Worm (Caenorhabditis elegans): ENCODE results near the gene ZK856.6.

The ZK856.6 gene

ce11 chrV:10191242-10191641 is 7.2 kb upstream of the ZK856.6 start:
- TF ChIP-seq drap-1 (GFP tag; optimal IDR thresholded peaks at IDR 0.05) (no peak), sptf-1 (tag; optimal IDR thresholded peaks at IDR 0.05) (no peak), hlh-1 (tag; optimal IDR thresholded peaks at IDR 0.05) (no peak), nhr-2 (tag; optimal IDR thresholded peaks at IDR 0.05) (no peak), unc-62 (GFP tag; optimal IDR thresholded peaks at IDR 0.05) (no peak), ceh-39 (tag; optimal IDR thresholded peaks at IDR 0.05) (no peak), nhr-237 (tag; optimal IDR thresholded peaks at IDR 0.05) (no peak), bed-3 (GFP tag; optimal IDR thresholded peaks at IDR 0.05) (no peak)

- TF ChIP-seq sem-2 (GFP tag; optimal IDR thresholded peaks at IDR 0.05) = no peak
Observed at ce11 chrV:10201913-10202312, 3.4 kb downstream of the ZK856.6 start, which contains the start of gene ZK856.7. ZK856.7 (plus strand) TSS chrV:10202098.

- TF ChIP-seq mab-5 (tag; optimal IDR thresholded peaks at IDR 0.05) = no peak
- no peak for TF ChIP-seq ceh-83 (GFP tag; optimal IDR thresholded peaks at IDR 0.05)
- TF ChIP-seq bed-3 (GFP tag; optimal IDR thresholded peaks at IDR 0.05) = no peak
- TF ChIP-seq elt-1 (tag; optimal IDR thresholded peaks at IDR 0.05; ENCODE audit: borderline replicate concordance, insufficient read depth) = no peak
- TF ChIP-seq blmp-1 (tag; optimal IDR thresholded peaks at IDR 0.05) = no peak
- no peak for TF ChIP-seq snpc-4 (tag; optimal IDR thresholded peaks at IDR 0.05)
- TF ChIP-seq ceh-39 (tag; optimal IDR thresholded peaks at IDR 0.05) = no peak
- TF ChIP-seq unc-120 (tag; optimal IDR thresholded peaks at IDR 0.05; ENCODE audit: poor library complexity, severe bottlenecking) = no peak
- no peak for TF ChIP-seq lin-13 (tag; optimal IDR thresholded peaks at IDR 0.05)
- TF ChIP-seq mep-1 (tag; optimal IDR thresholded peaks at IDR 0.05) = no peak
- no peak for TF ChIP-seq nhr-12 (tag; optimal IDR thresholded peaks at IDR 0.05)
- TF ChIP-seq flh-1 (GFP tag; optimal IDR thresholded peaks at IDR 0.05) = no peak
- TF ChIP-seq mls-2 (tag; optimal IDR thresholded peaks at IDR 0.05) = no peak
- TF ChIP-seq nhr-76 (tag; optimal IDR thresholded peaks at IDR 0.05) = no peak
- TF ChIP-seq zip-8 (tag; optimal IDR thresholded peaks at IDR 0.05) = no peak
Observed at ce11 chrV:10202340-10202739, 3.9 kb downstream of the ZK856.6 start.

ce11 chrV:10203435-10204009 is 5.0 kb downstream of the ZK856.6 start, which contains the start of gene chpf-1:
chpf-1 (minus strand) TSS chrV:10203485.
- no peak for TF ChIP-seq sem-2 (GFP tag; optimal IDR thresholded peaks at IDR 0.05)
- TF ChIP-seq blmp-1 (tag; optimal IDR thresholded peaks at IDR 0.05) = no peak
- TF ChIP-seq unc-62 (GFP tag; optimal IDR thresholded peaks at IDR 0.05) = no peak
- no peak for TF ChIP-seq ces-1 (GFP tag; optimal IDR thresholded peaks at IDR 0.05)
- no peak for TF ChIP-seq nhr-237 (tag; optimal IDR thresholded peaks at IDR 0.05)
- TF ChIP-seq unc-120 (tag; optimal IDR thresholded peaks at IDR 0.05; ENCODE audit: poor library complexity, severe bottlenecking) = no peak
- no peak for TF ChIP-seq tbx-8 (GFP tag; optimal IDR thresholded peaks at IDR 0.05)
- TF ChIP-seq nhr-28 (tag; optimal IDR thresholded peaks at IDR 0.05) = no peak
- TF ChIP-seq mep-1 (tag; optimal IDR thresholded peaks at IDR 0.05) = no peak
- TF ChIP-seq ceh-83 (GFP tag; optimal IDR thresholded peaks at IDR 0.05) = no peak
- no peak for TF ChIP-seq hlh-1 (tag; optimal IDR thresholded peaks at IDR 0.05)
- no peak for TF ChIP-seq ztf-11 (tag; optimal IDR thresholded peaks at IDR 0.05)
- TF ChIP-seq ham-2 (GFP tag; optimal IDR thresholded peaks at IDR 0.05) = no peak
- no peak for TF ChIP-seq cnd-1 (tag; optimal IDR thresholded peaks at IDR 0.05)

DNA sequence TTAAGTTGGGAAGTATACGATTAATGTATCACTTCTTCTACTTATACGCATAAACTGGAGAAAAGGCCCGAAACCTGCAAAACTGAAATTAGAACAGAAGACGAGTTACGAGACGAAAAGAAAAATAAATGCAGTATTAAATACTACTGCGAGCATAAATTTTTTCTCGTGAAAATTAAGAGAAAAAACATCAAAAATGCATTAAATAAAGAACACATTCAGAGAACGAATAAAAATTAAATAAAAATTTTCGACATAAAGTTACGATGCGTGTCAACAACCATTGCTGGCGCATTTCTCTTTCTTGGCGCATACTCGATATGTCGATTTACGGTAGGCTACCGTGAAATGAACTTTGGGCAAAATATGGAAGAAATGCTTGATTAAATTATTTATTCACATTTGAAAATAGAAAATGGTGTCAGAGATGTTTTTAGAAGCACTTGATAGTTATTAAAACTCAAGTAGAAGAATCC is 6.4 kb downstream of the ZK856.6 start, which contains the start of the genes ZK856.19 and ZK856.11:
ZK856.19 (minus strand) TSS at position 51 of the 476 bp plus-strand sequence.
ZK856.11 (minus strand) TSS at position 76 of the 476 bp plus-strand sequence.
- TF ChIP-seq ceh-43 (GFP tag; optimal IDR thresholded peaks at IDR 0.05) = no peak
- peak; percentile 65 for TF ChIP-seq unc-120 (tag; optimal IDR thresholded peaks at IDR 0.05; ENCODE audit: poor library complexity, severe bottlenecking)
- peak; percentile 62 for TF ChIP-seq lsy-2 (tag; optimal IDR thresholded peaks at IDR 0.05)
- peak; percentile 37 for TF ChIP-seq pha-4 (tag; optimal IDR thresholded peaks at IDR 0.05)

All from whole organism, mixed stage, embryonic.